Fruit fly (Drosophila melanogaster): Measurements from ENCODE around the gene CG31676.

The CG31676 gene

dm6 chr2L:20793881-20794280, 46.7 kb upstream of the CG31676 start (continued):
- no peak for TF ChIP-seq CG6175 (GFP tag; IDR thresholded peaks at IDR 0.05)
- TF ChIP-seq CG11504 (tag; optimal IDR thresholded peaks at IDR 0.05): no peak
- TF ChIP-seq Sox102F (GFP tag; optimal IDR thresholded peaks at IDR 0.05): no peak
- TF ChIP-seq CG30403 (GFP tag; optimal IDR thresholded peaks at IDR 0.05): no peak
- TF ChIP-seq CG34422 (GFP tag; IDR thresholded peaks at IDR 0.05): no peak; the same call in 2 of the 3 replicates
- no peak for TF ChIP-seq Max (GFP tag; optimal IDR thresholded peaks at IDR 0.05)
- TF ChIP-seq gce (GFP tag; IDR thresholded peaks at IDR 0.05): no peak
- no peak for TF ChIP-seq CG14050 (GFP tag; IDR thresholded peaks at IDR 0.05)
- no peak for TF ChIP-seq Dad (GFP tag; optimal IDR thresholded peaks at IDR 0.05)
- no peak for TF ChIP-seq nau (GFP tag; optimal IDR thresholded peaks at IDR 0.05)
- no peak for TF ChIP-seq corto (GFP tag; optimal IDR thresholded peaks at IDR 0.05)
- TF ChIP-seq Mes4 (GFP tag; optimal IDR thresholded peaks at IDR 0.05): no peak
- no peak for TF ChIP-seq jigr1 (GFP tag; IDR thresholded peaks at IDR 0.05)
- TF ChIP-seq Dbx (GFP tag; IDR thresholded peaks at IDR 0.05): no peak
- no peak for TF ChIP-seq CG12942 (GFP tag; optimal IDR thresholded peaks at IDR 0.05)
- TF ChIP-seq inv (GFP tag; IDR thresholded peaks at IDR 0.05; ENCODE audit: partially characterized antibody): peak; percentile 8; the same call in 1 of the 2 replicates
- no peak for TF ChIP-seq Taf1 (GFP tag; IDR thresholded peaks at IDR 0.05)
- no peak for TF ChIP-seq CG15479 (GFP tag; optimal IDR thresholded peaks at IDR 0.05)
- TF ChIP-seq Awh (GFP tag; IDR thresholded peaks at IDR 0.05): peak; percentile 27; the same call in 1 of the 2 replicates
- no peak for TF ChIP-seq CG9727 (GFP tag; optimal IDR thresholded peaks at IDR 0.05)
- no peak for TF ChIP-seq luna (GFP tag; optimal IDR thresholded peaks at IDR 0.05)
- no peak for TF ChIP-seq cato (GFP tag; optimal IDR thresholded peaks at IDR 0.05; ENCODE audit: borderline replicate concordance)
- no peak for TF ChIP-seq CG12659 (GFP tag; optimal IDR thresholded peaks at IDR 0.05)
- peak; percentile 79 for TF ChIP-seq ci (GFP tag; IDR thresholded peaks at IDR 0.05)
- TF ChIP-seq pb (GFP tag; optimal IDR thresholded peaks at IDR 0.05): no peak
- TF ChIP-seq CG13624 (GFP tag; optimal IDR thresholded peaks at IDR 0.05): no peak
- TF ChIP-seq CG9437 (GFP tag; optimal IDR thresholded peaks at IDR 0.05): no peak
- no peak for TF ChIP-seq CG6272 (GFP tag; IDR thresholded peaks at IDR 0.05)
- TF ChIP-seq pho (GFP tag; optimal IDR thresholded peaks at IDR 0.05): no peak
- TF ChIP-seq CG8359 (GFP tag; optimal IDR thresholded peaks at IDR 0.05; ENCODE audit: borderline replicate concordance): no peak
- TF ChIP-seq CG12155 (GFP tag; optimal IDR thresholded peaks at IDR 0.05): no peak
- TF ChIP-seq Dek (tag; optimal IDR thresholded peaks at IDR 0.05): no peak
- TF ChIP-seq pita (GFP tag; optimal IDR thresholded peaks at IDR 0.05): no peak
- no peak for TF ChIP-seq Gug (GFP tag; IDR thresholded peaks at IDR 0.05)
- TF ChIP-seq Hand (GFP tag; optimal IDR thresholded peaks at IDR 0.05): no peak
- TF ChIP-seq ftz-f1 (GFP tag; optimal IDR thresholded peaks at IDR 0.05): no peak
- TF ChIP-seq Hmx (GFP tag; optimal IDR thresholded peaks at IDR 0.05): no peak
- TF ChIP-seq CG17802 (tag; optimal IDR thresholded peaks at IDR 0.05): no peak
- TF ChIP-seq Lhr (GFP tag; optimal IDR thresholded peaks at IDR 0.05): no peak
- no peak for TF ChIP-seq CG31365 (tag; optimal IDR thresholded peaks at IDR 0.05)
- 0 out of 2 replicates have a peak, but pooled peaks have one; percentile 23 for TF ChIP-seq CG9932 (GFP tag; IDR thresholded peaks at IDR 0.05)
- TF ChIP-seq repo (GFP tag; optimal IDR thresholded peaks at IDR 0.05): no peak
- TF ChIP-seq Chrac-16 (GFP tag; optimal IDR thresholded peaks at IDR 0.05): no peak
- TF ChIP-seq gcm (GFP tag; optimal IDR thresholded peaks at IDR 0.05): no peak
- TF ChIP-seq CG15073 (GFP tag; optimal IDR thresholded peaks at IDR 0.05): no peak

All from whole organism, embryonic.